Worm (Caenorhabditis elegans) whole organism, late embryonic: ENCODE measurements around the gene klp-19.

ENCODE experiments used
- C08G9.2 ChIP-seq: sonication (generic microtip); optimal IDR thresholded peaks from 2 replicates; lab custom pipeline; 2016; ENCODE audit warnings: mild to moderate bottlenecking, missing genetic modification characterization, moderate library complexity, missing compliant biosample characterization
- C38D4.7 ChIP-seq: fragments of 200-800 bp; sonication (Bioruptor generic); optimal IDR thresholded peaks from 2 replicates; lab custom pipeline; 2018; ENCODE audit warnings: mild to moderate bottlenecking, missing genetic modification characterization, moderate library complexity, missing compliant biosample characterization
- F13H6.1 ChIP-seq: sonication (generic microtip); optimal IDR thresholded peaks from 2 replicates; lab custom pipeline; 2016; ENCODE audit warnings: missing genetic modification characterization, missing compliant biosample characterization
- K09A11.1 ChIP-seq: sonication (generic microtip); optimal IDR thresholded peaks from 2 replicates; lab custom pipeline; 2017; ENCODE audit warnings: antibody characterized with exemption, mild to moderate bottlenecking, missing genetic modification characterization, missing compliant biosample characterization; ENCODE audit not compliant: insufficient read depth
- Y22D7AL.16 ChIP-seq: sonication (generic microtip); optimal IDR thresholded peaks from 2 replicates; lab custom pipeline; 2016; ENCODE audit warnings: missing genetic modification characterization, missing compliant biosample characterization
- ahr-1 ChIP-seq: sonication (generic microtip); optimal IDR thresholded peaks from 2 replicates; lab custom pipeline; 2016; ENCODE audit warnings: missing genetic modification characterization, missing compliant biosample characterization
- ama-1 ChIP-seq: fragments of 150-350 bp; optimal IDR thresholded peaks from 2 replicates; lab custom pipeline; 2014
- ceh-14 ChIP-seq: sonication (generic microtip); optimal IDR thresholded peaks from 2 replicates; lab custom pipeline; 2016; ENCODE audit warnings: missing genotype, missing genetic modification characterization, missing compliant biosample characterization
- ceh-2 ChIP-seq: sonication (generic microtip); optimal IDR thresholded peaks from 2 replicates; lab custom pipeline; 2016; ENCODE audit warnings: missing genotype, missing genetic modification characterization, missing compliant biosample characterization
- ceh-24 ChIP-seq: sonication (generic microtip); optimal IDR thresholded peaks from 2 replicates; lab custom pipeline; 2016; ENCODE audit warnings: mild to moderate bottlenecking, missing genetic modification characterization, missing compliant biosample characterization
- ceh-31 ChIP-seq: sonication (generic microtip); optimal IDR thresholded peaks from 2 replicates; lab custom pipeline; 2016; ENCODE audit warnings: missing genetic modification characterization, missing compliant biosample characterization
- ceh-34 ChIP-seq: sonication (generic microtip); optimal IDR thresholded peaks from 2 replicates; lab custom pipeline; 2016; ENCODE audit warnings: mild to moderate bottlenecking, missing genetic modification characterization, missing compliant biosample characterization
- ceh-48 ChIP-seq: sonication (generic microtip); optimal IDR thresholded peaks from 2 replicates; lab custom pipeline; 2016; ENCODE audit warnings: missing genetic modification characterization, inconsistent platforms, missing compliant biosample characterization
- ceh-6 ChIP-seq: fragments of 200-800 bp; sonication (Bioruptor generic); optimal IDR thresholded peaks from 2 replicates; lab custom pipeline; 2018; ENCODE audit warnings: mild to moderate bottlenecking, missing genetic modification characterization, missing compliant biosample characterization
- ceh-9 ChIP-seq: sonication (generic microtip); optimal IDR thresholded peaks from 2 replicates; lab custom pipeline; 2016; ENCODE audit warnings: mild to moderate bottlenecking, missing genetic modification characterization, inconsistent platforms, missing compliant biosample characterization
- dmd-4 ChIP-seq: sonication (generic microtip); optimal IDR thresholded peaks from 2 replicates; lab custom pipeline; 2016; ENCODE audit warnings: borderline replicate concordance, missing genetic modification characterization, missing compliant biosample characterization
- dve-1 ChIP-seq: sonication (generic microtip); optimal IDR thresholded peaks from 2 replicates; lab custom pipeline; 2017; ENCODE audit warnings: antibody characterized with exemption, mild to moderate bottlenecking, missing genetic modification characterization, missing compliant biosample characterization
- fax-1 ChIP-seq: sonication (generic microtip); optimal IDR thresholded peaks from 2 replicates; lab custom pipeline; 2016; ENCODE audit warnings: missing genotype, missing genetic modification characterization, missing compliant biosample characterization
- fkh-6 ChIP-seq: sonication (generic microtip); optimal IDR thresholded peaks from 2 replicates; lab custom pipeline; 2016; ENCODE audit warnings: missing genetic modification characterization, missing compliant biosample characterization
- hlh-13 ChIP-seq: fragments of 200-800 bp; sonication (Bioruptor generic); optimal IDR thresholded peaks from 2 replicates; lab custom pipeline; 2018; ENCODE audit warnings: mild to moderate bottlenecking, missing genetic modification characterization, missing compliant biosample characterization
- hlh-6 ChIP-seq: sonication (generic microtip); optimal IDR thresholded peaks from 2 replicates; lab custom pipeline; 2016; ENCODE audit warnings: missing genotype, missing genetic modification characterization, missing compliant biosample characterization
- hlh-8 ChIP-seq: sonication (generic microtip); optimal IDR thresholded peaks from 2 replicates; lab custom pipeline; 2016; ENCODE audit warnings: missing genotype, missing genetic modification characterization, missing compliant biosample characterization
- lim-6 ChIP-seq: sonication (generic microtip); optimal IDR thresholded peaks from 2 replicates; lab custom pipeline; 2016; ENCODE audit warnings: missing genetic modification characterization, missing compliant biosample characterization
- lin-11 ChIP-seq: fragments of 200-800 bp; sonication (Bioruptor generic); optimal IDR thresholded peaks from 2 replicates; lab custom pipeline; 2018; ENCODE audit warnings: mild to moderate bottlenecking, missing genetic modification characterization, missing compliant biosample characterization
- madf-2 ChIP-seq: sonication (generic microtip); optimal IDR thresholded peaks from 2 replicates; lab custom pipeline; 2017; ENCODE audit warnings: missing genetic modification characterization, missing compliant biosample characterization
- mec-3 ChIP-seq: sonication (generic microtip); optimal IDR thresholded peaks from 2 replicates; lab custom pipeline; 2016; ENCODE audit warnings: borderline replicate concordance, missing genetic modification characterization, missing compliant biosample characterization
- nfya-1 ChIP-seq: sonication (generic microtip); optimal IDR thresholded peaks from 2 replicates; lab custom pipeline; 2017; ENCODE audit warnings: missing genetic modification characterization, mild to moderate bottlenecking, missing compliant biosample characterization, antibody characterized with exemption, moderate library complexity
- nhr-232 ChIP-seq: sonication (generic microtip); optimal IDR thresholded peaks from 2 replicates; lab custom pipeline; 2016; ENCODE audit warnings: missing genetic modification characterization, missing compliant biosample characterization
- npax-4 ChIP-seq: sonication (generic microtip); optimal IDR thresholded peaks from 2 replicates; lab custom pipeline; 2016; ENCODE audit warnings: missing genetic modification characterization, missing compliant biosample characterization
- odd-2 ChIP-seq: sonication (generic microtip); optimal IDR thresholded peaks from 2 replicates; lab custom pipeline; 2017; ENCODE audit warnings: antibody characterized with exemption, mild to moderate bottlenecking, missing genetic modification characterization, missing compliant biosample characterization
- pag-3 ChIP-seq: sonication (generic microtip); optimal IDR thresholded peaks from 2 replicates; lab custom pipeline; 2016; ENCODE audit warnings: missing compliant biosample characterization, missing genetic modification characterization, borderline replicate concordance
- pax-1 ChIP-seq: fragments of 150-350 bp; optimal IDR thresholded peaks from 2 replicates; lab custom pipeline; 2014; ENCODE audit warnings: missing biosample characterization, missing genetic modification characterization
- pha-2 ChIP-seq: sonication (generic microtip); optimal IDR thresholded peaks from 2 replicates; lab custom pipeline; 2017; ENCODE audit warnings: mild to moderate bottlenecking, missing genetic modification characterization, missing compliant biosample characterization
- pha-4 ChIP-seq: fragments of 150-350 bp; optimal IDR thresholded peaks from 2 replicates; lab custom pipeline; 2018; ENCODE audit warnings: missing biosample characterization, missing genetic modification reagents, missing genetic modification characterization
- pqm-1 ChIP-seq: sonication (generic microtip); optimal IDR thresholded peaks from 2 replicates; lab custom pipeline; 2016; ENCODE audit warnings: missing genetic modification characterization, missing compliant biosample characterization
- ref-2 ChIP-seq: sonication (generic microtip); optimal IDR thresholded peaks from 2 replicates; lab custom pipeline; 2016; ENCODE audit warnings: missing genetic modification characterization, missing compliant biosample characterization
- sdc-2 ChIP-seq: sonication (generic microtip); optimal IDR thresholded peaks from 2 replicates; lab custom pipeline; 2016; ENCODE audit warnings: missing genotype, missing genetic modification characterization, missing compliant biosample characterization
- sox-2 ChIP-seq: fragments of 200-800 bp; sonication (Bioruptor generic); IDR thresholded peaks from 2 replicates; pipeline ENCODE4 v1.3.6; 2022; ENCODE audit warnings: missing genetic modification reagents, missing genetic modification characterization, missing compliant biosample characterization
- syd-9 ChIP-seq: sonication (generic microtip); optimal IDR thresholded peaks from 2 replicates; lab custom pipeline; 2016; ENCODE audit warnings: mild to moderate bottlenecking, missing genetic modification characterization, moderate library complexity, missing compliant biosample characterization
- tbx-2 ChIP-seq: sonication (generic microtip); optimal IDR thresholded peaks from 2 replicates; lab custom pipeline; 2016; ENCODE audit warnings: missing genetic modification characterization, missing compliant biosample characterization
- tbx-7 ChIP-seq: sonication (generic microtip); optimal IDR thresholded peaks from 2 replicates; lab custom pipeline; 2016; ENCODE audit warnings: missing genotype, missing genetic modification characterization, missing compliant biosample characterization
- unc-42 ChIP-seq: sonication (generic microtip); optimal IDR thresholded peaks from 2 replicates; lab custom pipeline; 2016; ENCODE audit warnings: missing genotype, missing genetic modification characterization, missing compliant biosample characterization
- unc-86 ChIP-seq: sonication (generic microtip); optimal IDR thresholded peaks from 2 replicates; lab custom pipeline; 2016; ENCODE audit warnings: missing genetic modification characterization, missing compliant biosample characterization
- ztf-16 ChIP-seq: sonication (generic microtip); optimal IDR thresholded peaks from 2 replicates; lab custom pipeline; 2017; ENCODE audit warnings: missing genetic modification characterization, missing compliant biosample characterization

Gene klp-19

ce11 chrIII:13340504-13341274 is 33.6 kb upstream of the klp-19 start:
- no peak for TF ChIP-seq tbx-2 (tag; lab: Kevin White, UChicago)
- no peak for TF ChIP-seq madf-2 (tag; lab: Kevin White, UChicago)
- TF ChIP-seq hlh-8 (tag; lab: Kevin White, UChicago), result no peak
- no peak for TF ChIP-seq fkh-6 (tag; lab: Kevin White, UChicago)
- TF ChIP-seq ceh-14 (tag; lab: Kevin White, UChicago), result peak; percentile 25
- no peak for TF ChIP-seq odd-2 (tag; lab: Kevin White, UChicago)
- TF ChIP-seq ceh-6 (GFP tag; lab: Kevin White, UChicago), result no peak
- TF ChIP-seq C38D4.7, result no peak
- no peak for TF ChIP-seq ceh-2
- peak; percentile 95 for TF ChIP-seq unc-42 (tag; lab: Kevin White, UChicago)
- no peak for TF ChIP-seq ceh-24 (tag; lab: Kevin White, UChicago)
- TF ChIP-seq ceh-34 (tag; lab: Kevin White, UChicago), result no peak
- no peak for TF ChIP-seq pqm-1 (tag; lab: Kevin White, UChicago)
- peak; percentile 24 for TF ChIP-seq ceh-31 (tag; lab: Kevin White, UChicago)
- TF ChIP-seq sox-2, result no peak
- no peak for TF ChIP-seq unc-86

ce11 chrIII:13339672-13340071 is 32.6 kb upstream of the klp-19 start, which contains the start of gene F53A2.3:
Gene F53A2.3, minus strand, starts transcription at chrIII:13339772.
- TF ChIP-seq ref-2, result no peak
- no peak for TF ChIP-seq hlh-13 (GFP tag; lab: Kevin White, UChicago)
- TF ChIP-seq pqm-1 (tag; lab: Kevin White, UChicago), result no peak
- no peak for TF ChIP-seq ztf-16
- TF ChIP-seq npax-4 (tag; lab: Kevin White, UChicago), result no peak
- no peak for TF ChIP-seq F13H6.1 (tag; lab: Kevin White, UChicago)
- TF ChIP-seq dmd-4 (tag; lab: Kevin White, UChicago), result no peak
- no peak for TF ChIP-seq ceh-6 (GFP tag; lab: Kevin White, UChicago)
- no peak for TF ChIP-seq pag-3
- no peak for TF ChIP-seq nfya-1 (tag; lab: Kevin White, UChicago)

ce11 chrIII:13333754-13334153 is 26.7 kb upstream of the klp-19 start, which contains the start of gene sdz-20:
Gene sdz-20, plus strand, starts transcription at chrIII:13334054.
- no peak for TF ChIP-seq hlh-6 (tag; lab: Kevin White, UChicago)
- no peak for TF ChIP-seq Y22D7AL.16 (tag; lab: Kevin White, UChicago)
- no peak for TF ChIP-seq C08G9.2 (tag; lab: Kevin White, UChicago)
- TF ChIP-seq pha-4 (tag; lab: Kevin White, UChicago), result no peak
- no peak for TF ChIP-seq dve-1 (tag; lab: Kevin White, UChicago)
- no peak for TF ChIP-seq pag-3
- TF ChIP-seq ama-1 (lab: Kevin White, UChicago), result no peak
- TF ChIP-seq K09A11.1, result no peak
- no peak for TF ChIP-seq sox-2
- no peak for TF ChIP-seq ceh-9
- TF ChIP-seq ceh-34 (tag; lab: Kevin White, UChicago), result no peak
- no peak for TF ChIP-seq ceh-6 (GFP tag; lab: Kevin White, UChicago)
- no peak for TF ChIP-seq ceh-2
- no peak for TF ChIP-seq ref-2
- no peak for TF ChIP-seq unc-86
- TF ChIP-seq hlh-13 (GFP tag; lab: Kevin White, UChicago), result no peak
- TF ChIP-seq ceh-48 (tag; lab: Kevin White, UChicago), result no peak
- no peak for TF ChIP-seq fax-1
- no peak for TF ChIP-seq nhr-232 (tag; lab: Kevin White, UChicago)
- TF ChIP-seq, all 69 proteins: peak for 0

- TF ChIP-seq lin-11 (tag; lab: Kevin White, UChicago) (no peak), pax-1 (tag; lab: Kevin White, UChicago) (no peak), hlh-8 (tag; lab: Kevin White, UChicago) (no peak), pha-2 (tag; lab: Kevin White, UChicago) (no peak), ceh-24 (tag; lab: Kevin White, UChicago) (no peak), hlh-6 (tag; lab: Kevin White, UChicago) (no peak), sdc-2 (tag; lab: Kevin White, UChicago) (no peak), sox-2 (no peak), lim-6 (tag; lab: Kevin White, UChicago) (no peak), ama-1 (lab: Kevin White, UChicago) (no peak), ceh-34 (tag; lab: Kevin White, UChicago) (no peak), madf-2 (tag; lab: Kevin White, UChicago) (no peak), mec-3 (no peak), ahr-1 (tag; lab: Kevin White, UChicago) (no peak), syd-9 (tag; lab: Kevin White, UChicago) (no peak), tbx-7 (tag; lab: Kevin White, UChicago) (no peak)
Observed at ce11 chrIII:13328911-13329310, 21.9 kb upstream of the klp-19 start.
